Fruit fly (Drosophila melanogaster): ENCODE measurements around the gene CG32365.
A peak's percentile ranks its signal among the peaks of the same experiment; 100 is the strongest.

Gene CG32365

dm6 chr3L:7841254-7841964 is 27.4 kb upstream of the CG32365 start (continued):
- TF ChIP-seq CG9437 (GFP tag; optimal IDR thresholded peaks at IDR 0.05) (no peak), gem (tag; optimal IDR thresholded peaks at IDR 0.05) (peak; percentile 13), maf-S (GFP tag; optimal IDR thresholded peaks at IDR 0.05) (no peak), CG11723 (GFP tag; optimal IDR thresholded peaks at IDR 0.05) (no peak), Xrp1 (GFP tag; IDR thresholded peaks at IDR 0.05) (peak; percentile 7; the same call in 1 of the 2 replicates), lmd (GFP tag; IDR thresholded peaks at IDR 0.05) (no peak), bsh (GFP tag; optimal IDR thresholded peaks at IDR 0.05) (peak in 1 of 2 experiments; percentile 26), Optix (GFP tag; IDR thresholded peaks at IDR 0.05) (no peak), CG7839 (tag; optimal IDR thresholded peaks at IDR 0.05) (peak; percentile 35), E2f2 (GFP tag; IDR thresholded peaks at IDR 0.05) (peak; percentile 24; the same call in 1 of the 2 replicates), MTF-1 (GFP tag; optimal IDR thresholded peaks at IDR 0.05; ENCODE audit: borderline replicate concordance) (no peak), CG15601 (tag; optimal IDR thresholded peaks at IDR 0.05) (no peak), CG1647 (GFP tag; optimal IDR thresholded peaks at IDR 0.05) (no peak), HmgZ (tag; optimal IDR thresholded peaks at IDR 0.05) (no peak), Drgx (GFP tag; IDR thresholded peaks at IDR 0.05) (peak; percentile 44), cato (GFP tag; optimal IDR thresholded peaks at IDR 0.05; ENCODE audit: borderline replicate concordance) (no peak), CG43689 (GFP tag; IDR thresholded peaks at IDR 0.05) (no peak), eve (GFP tag; optimal IDR thresholded peaks at IDR 0.05) (no peak), mld (GFP tag; IDR thresholded peaks at IDR 0.05; ENCODE audit: partially characterized antibody) (no peak), row (GFP tag; IDR thresholded peaks at IDR 0.05) (peak; percentile 55), CG30403 (GFP tag; optimal IDR thresholded peaks at IDR 0.05) (no peak), fd64A (GFP tag; optimal IDR thresholded peaks at IDR 0.05) (no peak), sr (GFP tag; IDR thresholded peaks at IDR 0.05) (no peak), Trl (optimal IDR thresholded peaks at IDR 0.05) (no peak), Trl (GFP tag; optimal IDR thresholded peaks at IDR 0.05) (no peak), Mrtf (GFP tag; IDR thresholded peaks at IDR 0.05) (no peak), ftz-f1 (GFP tag; optimal IDR thresholded peaks at IDR 0.05) (no peak), Awh (GFP tag; IDR thresholded peaks at IDR 0.05) (no peak), CG4707 (GFP tag; optimal IDR thresholded peaks at IDR 0.05) (no peak), CG18599 (GFP tag; optimal IDR thresholded peaks at IDR 0.05) (peak; percentile 35), CG2875 (GFP tag; optimal IDR thresholded peaks at IDR 0.05) (no peak), CkIIα-i1 (GFP tag; IDR thresholded peaks at IDR 0.05) (no peak), CG12769 (tag; optimal IDR thresholded peaks at IDR 0.05) (peak; percentile 2), slbo (GFP tag; IDR thresholded peaks at IDR 0.05) (peak; percentile 30; the same call in 1 of the 2 replicates), cad (GFP tag; optimal IDR thresholded peaks at IDR 0.05) (no peak), CG9797 (GFP tag; optimal IDR thresholded peaks at IDR 0.05) (no peak), twi (tag; optimal IDR thresholded peaks at IDR 0.05) (no peak), HHEX (GFP tag; optimal IDR thresholded peaks at IDR 0.05) (no peak), CG11695 (GFP tag; IDR thresholded peaks at IDR 0.05) (peak; percentile 58; the same call in 1 of the 3 replicates), CG9876 (GFP tag; optimal IDR thresholded peaks at IDR 0.05) (no peak), dpn (GFP tag; optimal IDR thresholded peaks at IDR 0.05) (no peak), jumu (GFP tag; optimal IDR thresholded peaks at IDR 0.05) (no peak), Gsc (GFP tag; IDR thresholded peaks at IDR 0.05) (no peak), Scr (GFP tag; IDR thresholded peaks at IDR 0.05; ENCODE audit: partially characterized antibody) (no peak), Asciz (GFP tag; optimal IDR thresholded peaks at IDR 0.05) (no peak), CG4404 (GFP tag; IDR thresholded peaks at IDR 0.05) (no peak), emc (GFP tag; optimal IDR thresholded peaks at IDR 0.05) (no peak), hkb (optimal IDR thresholded peaks at IDR 0.05) (no peak), hkb (GFP tag; IDR thresholded peaks at IDR 0.05) (0 out of 2 replicates have a peak, but pooled peaks have one; percentile 14), sqz (GFP tag; optimal IDR thresholded peaks at IDR 0.05) (no peak), CG2678 (tag; optimal IDR thresholded peaks at IDR 0.05) (peak; percentile 17)

Measured in whole organism, embryonic.